Fruit fly (Drosophila melanogaster) whole organism, embryonic: ENCODE results near the gene CG31974.

Experiments used
- Atf3 ChIP-seq: fragments of 200-800 bp; sonication (Bioruptor generic); optimal IDR thresholded peaks from 3 replicates; lab custom pipeline; 2016; ENCODE audit warnings: missing biosample characterization, missing genetic modification characterization
- Bdp1 ChIP-seq: fragments of 200-800 bp; sonication (Bioruptor generic); optimal IDR thresholded peaks from 3 replicates; lab custom pipeline; 2016; ENCODE audit warnings: missing biosample characterization, missing genetic modification characterization
- Bgb ChIP-seq: fragments of 200-800 bp; sonication (Bioruptor generic); IDR thresholded peaks from 2 replicates; pipeline ENCODE4 v1.3.6; 2022; ENCODE audit warnings: missing biosample characterization, missing genetic modification characterization; ENCODE audit not compliant: partially characterized antibody
- CG10565 ChIP-seq: fragments of 200-800 bp; sonication (Bioruptor generic); optimal IDR thresholded peaks from 3 replicates; lab custom pipeline; 2016; ENCODE audit warnings: missing biosample characterization, mild to moderate bottlenecking, missing genetic modification characterization
- CG10959 ChIP-seq: fragments of 200-800 bp; sonication (Bioruptor generic); IDR thresholded peaks from 2 replicates; pipeline ENCODE4 v1.3.6; 2022; ENCODE audit warnings: missing biosample characterization, missing genetic modification characterization
- CG12155 ChIP-seq: fragments of 200-800 bp; sonication (Bioruptor generic); optimal IDR thresholded peaks from 3 replicates; lab custom pipeline; 2016; ENCODE audit warnings: missing biosample characterization, missing genetic modification characterization
- CG13287 ChIP-seq: fragments of 200-800 bp; sonication (Bioruptor generic); IDR thresholded peaks from 2 replicates; pipeline ENCODE4 v1.3.6; 2022; ENCODE audit warnings: missing biosample characterization, missing genetic modification characterization; ENCODE audit not compliant: partially characterized antibody
- CG14050 ChIP-seq: fragments of 200-800 bp; sonication (Bioruptor generic); IDR thresholded peaks from 3 replicates; pipeline ENCODE4 v1.3.6; 2022; ENCODE audit warnings: missing biosample characterization, missing genetic modification characterization
- CG15479 ChIP-seq: fragments of 200-800 bp; sonication (Bioruptor generic); optimal IDR thresholded peaks from 3 replicates; lab custom pipeline; 2019; ENCODE audit warnings: missing biosample characterization, mild to moderate bottlenecking, missing genetic modification characterization, moderate library complexity
- CG15696 ChIP-seq: fragments of 200-800 bp; sonication (Bioruptor generic); optimal IDR thresholded peaks from 2 replicates; lab custom pipeline; 2019; ENCODE audit warnings: missing biosample characterization, mild to moderate bottlenecking, missing genetic modification characterization, moderate library complexity
- CG1647 ChIP-seq: fragments of 200-800 bp; sonication (Bioruptor generic); optimal IDR thresholded peaks from 3 replicates; lab custom pipeline; 2016; ENCODE audit warnings: missing biosample characterization, missing genetic modification characterization
- CG17568 ChIP-seq: fragments of 200-800 bp; sonication (Bioruptor generic); optimal IDR thresholded peaks from 2 replicates; lab custom pipeline; 2018; ENCODE audit warnings: missing biosample characterization, mild to moderate bottlenecking, missing genetic modification characterization, moderate library complexity
- CG2875 ChIP-seq: fragments of 200-800 bp; sonication (Bioruptor generic); optimal IDR thresholded peaks from 2 replicates; lab custom pipeline; 2017; ENCODE audit warnings: missing biosample characterization, mild to moderate bottlenecking, missing genetic modification characterization, missing genetic modification reagents
- CG30403 ChIP-seq: fragments of 200-800 bp; sonication (Bioruptor generic); optimal IDR thresholded peaks from 3 replicates; lab custom pipeline; 2016; ENCODE audit warnings: missing biosample characterization, missing genetic modification characterization
- CG4424 ChIP-seq: fragments of 200-800 bp; sonication (Bioruptor generic); optimal IDR thresholded peaks from 3 replicates; lab custom pipeline; 2016; ENCODE audit warnings: missing biosample characterization, missing genetic modification characterization
- CG4617 ChIP-seq: fragments of 200-800 bp; sonication (Bioruptor generic); optimal IDR thresholded peaks from 3 replicates; lab custom pipeline; 2016; ENCODE audit warnings: missing biosample characterization, missing genetic modification characterization, borderline replicate concordance
- CG5245 ChIP-seq: fragments of 200-800 bp; sonication (Bioruptor generic); optimal IDR thresholded peaks from 3 replicates; lab custom pipeline; 2016; ENCODE audit warnings: missing biosample characterization, missing genetic modification characterization
- CG7745 ChIP-seq: fragments of 200-800 bp; sonication (Bioruptor generic); optimal IDR thresholded peaks from 2 replicates; lab custom pipeline; 2018; ENCODE audit warnings: missing biosample characterization, mild to moderate bottlenecking, missing genetic modification characterization, moderate library complexity
- CG7987 ChIP-seq: fragments of 200-800 bp; sonication (Bioruptor generic); optimal IDR thresholded peaks from 2 replicates; lab custom pipeline; 2018; ENCODE audit warnings: missing biosample characterization, mild to moderate bottlenecking, missing genetic modification characterization, moderate library complexity
- CG9797 ChIP-seq: fragments of 200-800 bp; sonication (Bioruptor generic); optimal IDR thresholded peaks from 3 replicates; lab custom pipeline; 2018; ENCODE audit warnings: missing biosample characterization, mild to moderate bottlenecking, missing genetic modification characterization
- Deaf1 ChIP-seq: fragments of 200-800 bp; optimal IDR thresholded peaks from 3 replicates; lab custom pipeline; 2019; ENCODE audit warnings: missing biosample characterization, mild to moderate bottlenecking, missing genetic modification characterization, moderate library complexity
- Ets97D ChIP-seq: fragments of 200-800 bp; sonication (Bioruptor generic); optimal IDR thresholded peaks from 3 replicates; lab custom pipeline; 2016; ENCODE audit warnings: missing biosample characterization, missing genetic modification characterization
- HHEX ChIP-seq: fragments of 200-800 bp; sonication (Bioruptor generic); optimal IDR thresholded peaks from 3 replicates; lab custom pipeline; 2017; ENCODE audit warnings: missing biosample characterization, mild to moderate bottlenecking, missing genetic modification characterization, missing genetic modification reagents
- Opbp ChIP-seq: fragments of 200-800 bp; sonication (Bioruptor generic); IDR thresholded peaks from 3 replicates; pipeline ENCODE4 v1.3.6; 2022; ENCODE audit warnings: missing biosample characterization, missing genetic modification characterization; ENCODE audit not compliant: partially characterized antibody
- Spps ChIP-seq: fragments of 200-800 bp; sonication (Bioruptor generic); optimal IDR thresholded peaks from 2 replicates; lab custom pipeline; 2018; ENCODE audit warnings: missing biosample characterization, mild to moderate bottlenecking, missing genetic modification characterization
- Sry-δ ChIP-seq: fragments of 200-800 bp; sonication (Bioruptor generic); optimal IDR thresholded peaks from 2 replicates; lab custom pipeline; 2016; ENCODE audit warnings: missing biosample characterization, missing genetic modification characterization
- Xbp1 ChIP-seq: fragments of 200-800 bp; sonication (Bioruptor generic); optimal IDR thresholded peaks from 3 replicates; lab custom pipeline; 2016; ENCODE audit warnings: missing biosample characterization, mild to moderate bottlenecking, missing genetic modification characterization
- ara ChIP-seq: fragments of 200-800 bp; sonication (Bioruptor generic); IDR thresholded peaks from 2 replicates; pipeline ENCODE4 v1.3.6; 2022; ENCODE audit warnings: missing biosample characterization, missing genetic modification characterization
- chinmo ChIP-seq: fragments of 200-800 bp; sonication (Bioruptor generic); IDR thresholded peaks from 4 replicates; pipeline ENCODE4 v1.3.6; 2022; ENCODE audit warnings: missing biosample characterization, missing genetic modification characterization; ENCODE audit not compliant: partially characterized antibody
- dm ChIP-seq: fragments of 200-800 bp; sonication (Bioruptor generic); optimal IDR thresholded peaks from 3 replicates; lab custom pipeline; 2016; ENCODE audit warnings: missing biosample characterization, missing genetic modification characterization
- gsb-n ChIP-seq: fragments of 200-800 bp; sonication (Bioruptor generic); optimal IDR thresholded peaks from 3 replicates; lab custom pipeline; 2018; ENCODE audit warnings: missing biosample characterization, mild to moderate bottlenecking, missing genetic modification characterization
- gt ChIP-seq: fragments of 200-800 bp; sonication (Bioruptor generic); IDR thresholded peaks from 2 replicates; pipeline ENCODE4 v1.3.6; 2022; ENCODE audit warnings: missing biosample characterization, missing genetic modification characterization
- hkb ChIP-seq, 2 experiments: fragments of 200-800 bp in 1 of 2; fragments of >200 bp in 1 of 2; sonication (Bioruptor generic) in 1 of 2; IDR thresholded peaks in 1 of 2; optimal IDR thresholded peaks in 1 of 2; 2 replicates each; pipeline versions ENCODE4 v1.3.6 to Lab custom; 2017 to 2022; ENCODE audit warnings: missing biosample characterization in 1 of 2, missing genetic modification characterization in 1 of 2
- jing ChIP-seq: fragments of 200-800 bp; sonication (Bioruptor generic); optimal IDR thresholded peaks from 2 replicates; lab custom pipeline; 2018; ENCODE audit warnings: missing biosample characterization, mild to moderate bottlenecking, missing genetic modification characterization
- jumu ChIP-seq: fragments of 200-800 bp; sonication (Bioruptor generic); optimal IDR thresholded peaks from 3 replicates; lab custom pipeline; 2016; ENCODE audit warnings: missing biosample characterization, missing genetic modification characterization
- lbe ChIP-seq: fragments of 200-800 bp; sonication (Bioruptor generic); optimal IDR thresholded peaks from 2 replicates; lab custom pipeline; 2016; ENCODE audit warnings: missing biosample characterization, mild to moderate bottlenecking, missing genetic modification characterization
- maf-S ChIP-seq: fragments of 200-800 bp; sonication (Bioruptor generic); optimal IDR thresholded peaks from 2 replicates; lab custom pipeline; 2016; ENCODE audit warnings: missing biosample characterization, missing genetic modification characterization
- nmo ChIP-seq: fragments of 200-800 bp; sonication (Bioruptor generic); optimal IDR thresholded peaks from 2 replicates; lab custom pipeline; 2018; ENCODE audit warnings: missing biosample characterization, mild to moderate bottlenecking, missing genetic modification characterization, moderate library complexity
- pfk ChIP-seq: fragments of 200-800 bp; sonication (Bioruptor generic); optimal IDR thresholded peaks from 2 replicates; lab custom pipeline; 2018; ENCODE audit warnings: missing biosample characterization, mild to moderate bottlenecking, missing genetic modification characterization, moderate library complexity
- run ChIP-seq: fragments of 200-800 bp; sonication (Bioruptor generic); optimal IDR thresholded peaks from 3 replicates; lab custom pipeline; 2018; ENCODE audit warnings: missing biosample characterization, mild to moderate bottlenecking, missing genetic modification characterization
- sim ChIP-seq: fragments of 200-800 bp; sonication (Bioruptor generic); IDR thresholded peaks from 2 replicates; pipeline ENCODE4 v1.3.6; 2022; ENCODE audit warnings: missing biosample characterization, missing genetic modification characterization
- tll ChIP-seq, 2 experiments: fragments of 200-800 bp in 1 of 2; fragments of >200 bp in 1 of 2; sonication (Bioruptor generic) in 1 of 2; optimal IDR thresholded peaks; 2 replicates each; lab custom pipeline; 2017 to 2019; ENCODE audit warnings: missing biosample characterization in 2 of 2, missing genetic modification characterization in 2 of 2, mild to moderate bottlenecking in 1 of 2, moderate library complexity in 1 of 2
- tna ChIP-seq: fragments of 200-800 bp; sonication (Bioruptor generic); IDR thresholded peaks from 2 replicates; pipeline ENCODE4 v1.3.6; 2022; ENCODE audit warnings: missing biosample characterization, missing genetic modification characterization; ENCODE audit not compliant: partially characterized antibody
- trem ChIP-seq: fragments of 200-800 bp; optimal IDR thresholded peaks from 3 replicates; lab custom pipeline; 2019; ENCODE audit warnings: missing biosample characterization, mild to moderate bottlenecking, missing genetic modification characterization, moderate library complexity
- unc-4 ChIP-seq: fragments of 200-800 bp; sonication (Bioruptor generic); IDR thresholded peaks from 2 replicates; pipeline ENCODE4 v1.3.6; 2022; ENCODE audit warnings: missing biosample characterization, missing genetic modification characterization; ENCODE audit not compliant: partially characterized antibody
- vnd ChIP-seq: fragments of 200-800 bp; sonication (Bioruptor generic); IDR thresholded peaks from 3 replicates; pipeline ENCODE4 v1.3.6; 2022; ENCODE audit warnings: missing biosample characterization, missing genetic modification characterization; ENCODE audit not compliant: partially characterized antibody
- wdn ChIP-seq: fragments of 200-800 bp; sonication (Bioruptor generic); IDR thresholded peaks from 2 replicates; pipeline ENCODE4 v1.3.6; 2022; ENCODE audit warnings: missing biosample characterization, missing genetic modification characterization
- zfh2 ChIP-seq: fragments of 200-800 bp; sonication (Bioruptor generic); optimal IDR thresholded peaks from 2 replicates; lab custom pipeline; 2016; ENCODE audit warnings: missing biosample characterization, missing genetic modification characterization

Gene CG31974

DNA sequence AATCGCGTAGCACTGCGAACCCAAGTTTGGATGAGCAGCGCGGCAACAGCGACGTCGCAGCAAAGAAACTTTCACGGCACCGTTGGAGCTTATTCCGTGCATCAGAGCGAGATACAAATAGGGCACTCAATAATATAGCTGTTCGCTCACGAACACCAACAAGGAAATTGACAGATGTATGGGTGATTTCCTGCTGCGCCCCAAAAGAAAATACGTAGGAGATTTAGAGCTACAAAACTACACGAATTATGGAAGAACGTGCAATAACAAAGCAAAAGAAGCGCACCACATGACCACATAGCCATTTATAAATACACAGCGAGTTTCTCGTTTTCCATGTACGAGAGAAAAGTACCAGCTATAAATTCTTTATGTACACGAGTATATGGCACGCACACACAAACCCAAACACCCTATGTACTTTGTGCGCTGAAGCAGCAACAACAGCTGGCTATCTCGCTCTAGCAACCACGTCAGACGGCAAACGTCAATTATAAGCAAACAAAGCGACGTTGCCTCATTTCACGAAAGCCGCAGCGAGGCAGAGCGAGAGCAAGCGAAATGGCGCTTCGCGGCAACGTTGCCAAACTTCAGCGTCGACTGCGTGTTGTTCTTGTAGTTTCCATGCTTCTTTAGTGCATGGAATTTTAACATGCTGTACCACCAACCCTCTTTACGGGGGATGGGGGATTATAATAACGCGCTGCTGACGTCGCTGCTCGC, 18.7 kb upstream of the CG31974 start (continued):
- TF ChIP-seq Atf3 (GFP tag; lab: Kevin White, UChicago) (no peak), gsb-n (tag; lab: Kevin White, UChicago) (no peak), CG4424 (peak; percentile 38), CG4617 (GFP tag; lab: Kevin White, UChicago) (no peak), jumu (no peak), CG10959 (GFP tag; lab: Robert Waterston, UW) (no peak), CG10565 (GFP tag; lab: Kevin White, UChicago) (no peak), tna (GFP tag; lab: Robert Waterston, UW) (no peak), dm (GFP tag; lab: Kevin White, UChicago) (no peak), CG1647 (GFP tag; lab: Kevin White, UChicago) (no peak), gt (no peak), vnd (no peak), jing (no peak), nmo (GFP tag; lab: Kevin White, UChicago) (no peak), Spps (tag; lab: Kevin White, UChicago) (no peak), CG7745 (tag; lab: Kevin White, UChicago) (no peak), Ets97D (GFP tag; lab: Kevin White, UChicago) (no peak), tll (GFP tag; optimal IDR thresholded peaks at IDR 0.05; lab: Kevin White, UChicago) (peak in 1 of 2 experiments; percentile 99), wdn (GFP tag; lab: Robert Waterston, UW) (no peak), CG13287 (GFP tag; lab: Robert Waterston, UW) (no peak), CG5245 (GFP tag; lab: Kevin White, UChicago) (no peak), ara (GFP tag; lab: Robert Waterston, UW) (no peak), Xbp1 (GFP tag; lab: Kevin White, UChicago) (peak; percentile 36), CG17568 (GFP tag; lab: Kevin White, UChicago) (no peak), CG30403 (GFP tag; lab: Kevin White, UChicago) (no peak), Opbp (GFP tag; lab: Robert Waterston, UW) (no peak), chinmo (no peak), CG2875 (GFP tag; lab: Kevin White, UChicago) (no peak), Deaf1 (tag; lab: Kevin White, UChicago) (peak; percentile 35), CG15479 (GFP tag; lab: Kevin White, UChicago) (peak; percentile 85), CG12155 (GFP tag; lab: Kevin White, UChicago) (no peak), hkb (optimal IDR thresholded peaks at IDR 0.05; lab: Kevin White, UChicago) (no peak), hkb (GFP tag; IDR thresholded peaks at IDR 0.05; lab: Robert Waterston, UW) (no peak), lbe (peak; percentile 65), zfh2 (GFP tag; lab: Kevin White, UChicago) (no peak), CG15696 (tag; lab: Kevin White, UChicago) (peak; percentile 51), unc-4 (no peak), Bgb (GFP tag; lab: Robert Waterston, UW) (no peak), run (no peak), CG14050 (GFP tag; lab: Robert Waterston, UW) (no peak), sim (GFP tag; lab: Robert Waterston, UW) (no peak), pfk (GFP tag; lab: Kevin White, UChicago) (peak; percentile 61), HHEX (peak; percentile 48), Sry-δ (no peak), CG7987 (GFP tag; lab: Kevin White, UChicago) (peak; percentile 69), Bdp1 (GFP tag; lab: Kevin White, UChicago) (no peak), maf-S (no peak), trem (peak; percentile 20), CG9797 (GFP tag; lab: Kevin White, UChicago) (no peak)
